Fruit fly (Drosophila melanogaster) Kc167 (cell line): ENCODE data around the gene mthl9.

Experiments
- Myc ChIP-seq: fragments of >200 bp; optimal IDR thresholded peaks from 2 replicates; lab custom pipeline; 2017; ENCODE audit warnings: missing external identifiers
- Sin3A ChIP-seq: fragments of >200 bp; optimal IDR thresholded peaks from 2 replicates; lab custom pipeline; 2018; ENCODE audit warnings: missing external identifiers
- h ChIP-seq: fragments of >200 bp; optimal IDR thresholded peaks from 3 replicates; lab custom pipeline; 2018; ENCODE audit warnings: missing external identifiers
- insv ChIP-seq: fragments of >200 bp; optimal IDR thresholded peaks from 3 replicates; lab custom pipeline; 2018; ENCODE audit warnings: missing external identifiers
- psq ChIP-seq: fragments of >200 bp; optimal IDR thresholded peaks from 2 replicates; lab custom pipeline; 2017; ENCODE audit warnings: missing external identifiers
- ttk ChIP-seq: sonication (Bioruptor generic); optimal IDR thresholded peaks from 2 replicates; lab custom pipeline; 2017; ENCODE audit warnings: missing external identifiers

mthl9 gene

dm6 chr3L:315140-315539 is 17.0 kb downstream of the mthl9 start:
- TF ChIP-seq h (lab: Kevin White, UChicago) = no peak

- TF ChIP-seq ttk (lab: Kevin White, UChicago) (no peak), insv (lab: Kevin White, UChicago) (no peak), psq (lab: Kevin White, UChicago) (no peak), Sin3A (lab: Kevin White, UChicago) (no peak), h (lab: Kevin White, UChicago) (no peak), Myc (lab: Kevin White, UChicago) (no peak)
These were observed 19.8 kb downstream of the mthl9 start for dm6 chr3L:312323-312722.

dm6 chr3L:311607-312006 is 20.5 kb downstream of the mthl9 start:
- no peak for TF ChIP-seq h (lab: Kevin White, UChicago)
- no peak for TF ChIP-seq psq (lab: Kevin White, UChicago)

dm6 chr3L:299952-300605 is 32.0 kb downstream of the mthl9 start:
- TF ChIP-seq Myc (lab: Kevin White, UChicago) (no peak), ttk (lab: Kevin White, UChicago) (no peak), Sin3A (lab: Kevin White, UChicago) (no peak), insv (lab: Kevin White, UChicago) (no peak)

- TF ChIP-seq h (lab: Kevin White, UChicago) (no peak), insv (lab: Kevin White, UChicago) (no peak), Sin3A (lab: Kevin White, UChicago) (no peak), ttk (lab: Kevin White, UChicago) (no peak), Myc (lab: Kevin White, UChicago) (no peak), psq (lab: Kevin White, UChicago) (no peak)
These were observed 33.6 kb downstream of the mthl9 start for dm6 chr3L:298459-298858.

- TF ChIP-seq ttk (lab: Kevin White, UChicago) (no peak), insv (lab: Kevin White, UChicago) (no peak), Myc (lab: Kevin White, UChicago) (no peak), Sin3A (lab: Kevin White, UChicago) (no peak), h (lab: Kevin White, UChicago) (no peak), psq (lab: Kevin White, UChicago) (no peak)
These were observed 34.9 kb downstream of the mthl9 start for dm6 chr3L:297240-297639.

- TF ChIP-seq ttk (lab: Kevin White, UChicago) = no peak
- TF ChIP-seq Myc (lab: Kevin White, UChicago) = no peak
- no peak for TF ChIP-seq h (lab: Kevin White, UChicago)
- TF ChIP-seq insv (lab: Kevin White, UChicago) = no peak
- no peak for TF ChIP-seq Sin3A (lab: Kevin White, UChicago)
- TF ChIP-seq psq (lab: Kevin White, UChicago) = no peak
These were observed 37.2 kb downstream of the mthl9 start for dm6 chr3L:294841-295408.

dm6 chr3L:292146-292776 is 39.8 kb downstream of the mthl9 start:
- TF ChIP-seq insv (lab: Kevin White, UChicago) (no peak), h (lab: Kevin White, UChicago) (no peak), Sin3A (lab: Kevin White, UChicago) (no peak), ttk (lab: Kevin White, UChicago) (no peak), psq (lab: Kevin White, UChicago) (no peak), Myc (lab: Kevin White, UChicago) (no peak)

dm6 chr3L:291583-292145 is 40.4 kb downstream of the mthl9 start:
- TF ChIP-seq insv (lab: Kevin White, UChicago) (no peak), ttk (lab: Kevin White, UChicago) (no peak), h (lab: Kevin White, UChicago) (no peak), Myc (lab: Kevin White, UChicago) (no peak), psq (lab: Kevin White, UChicago) (no peak), Sin3A (lab: Kevin White, UChicago) (no peak)

- TF ChIP-seq psq (lab: Kevin White, UChicago) = no peak
- TF ChIP-seq Sin3A (lab: Kevin White, UChicago) = no peak
- no peak for TF ChIP-seq Myc (lab: Kevin White, UChicago)
- no peak for TF ChIP-seq ttk (lab: Kevin White, UChicago)
- TF ChIP-seq h (lab: Kevin White, UChicago) = no peak
- TF ChIP-seq insv (lab: Kevin White, UChicago) = no peak
These were observed 47.9 kb downstream of the mthl9 start for dm6 chr3L:284253-284652.

- TF ChIP-seq ttk (lab: Kevin White, UChicago) = no peak
- TF ChIP-seq psq (lab: Kevin White, UChicago) = no peak
- TF ChIP-seq Myc (lab: Kevin White, UChicago) = no peak
- TF ChIP-seq Sin3A (lab: Kevin White, UChicago) = no peak
- no peak for TF ChIP-seq h (lab: Kevin White, UChicago)
- no peak for TF ChIP-seq insv (lab: Kevin White, UChicago)
These were observed 49.8 kb downstream of the mthl9 start for dm6 chr3L:282276-282675.
